Fruit fly (Drosophila melanogaster): ENCODE results near the gene CG32110.

CG32110 gene

DNA sequence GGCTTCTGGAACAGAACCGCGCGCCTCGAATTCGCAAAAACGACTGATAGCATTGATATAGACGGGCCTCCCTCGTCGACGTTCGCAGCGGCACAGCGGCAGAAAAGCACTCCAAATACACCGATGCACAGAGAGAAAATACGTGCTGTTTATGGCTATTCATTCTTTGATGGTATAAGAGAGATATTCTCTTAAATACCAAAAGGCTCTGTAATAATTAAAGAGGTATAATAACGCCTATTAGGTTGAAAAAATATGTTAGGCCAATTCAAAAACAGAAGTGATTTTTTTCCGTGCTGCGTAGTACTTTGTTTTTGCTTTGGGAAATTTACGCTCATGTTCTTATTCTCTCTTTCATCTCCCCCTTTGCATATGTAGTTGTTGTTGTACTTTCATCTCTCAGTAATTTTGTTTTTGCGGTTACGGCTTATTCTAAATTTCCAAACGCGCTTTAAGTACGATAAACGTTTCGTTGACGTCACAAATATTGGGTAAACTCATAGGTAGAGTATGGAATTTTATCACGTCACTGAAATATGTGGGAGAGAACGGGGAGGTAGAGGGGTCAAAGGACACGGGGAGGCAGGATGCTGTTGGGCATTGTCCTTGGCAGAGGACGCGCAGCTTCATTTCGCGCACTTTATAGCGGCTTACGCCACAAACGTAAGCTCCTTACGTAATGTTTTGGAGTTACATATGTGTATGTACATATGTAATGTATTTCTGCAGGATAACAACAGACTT, 34.7 kb downstream of the CG32110 start, which contains the start of gene nebu (continued):
- TF ChIP-seq shn (GFP tag; optimal IDR thresholded peaks at IDR 0.05), result peak; percentile 93
- TF ChIP-seq zf30C (GFP tag; optimal IDR thresholded peaks at IDR 0.05), result peak; percentile 89
- peak; percentile 97 for TF ChIP-seq ind (GFP tag; optimal IDR thresholded peaks at IDR 0.05)
- peak; percentile 84 for TF ChIP-seq wor (GFP tag; IDR thresholded peaks at IDR 0.05)
- no peak; the same call in 1 of the 3 replicates for TF ChIP-seq CG11560 (tag; IDR thresholded peaks at IDR 0.05)
- TF ChIP-seq CG14050 (GFP tag; IDR thresholded peaks at IDR 0.05), result peak; percentile 94
- peak; percentile 96 for TF ChIP-seq CG12744 (GFP tag; optimal IDR thresholded peaks at IDR 0.05)
- TF ChIP-seq CG33557 (GFP tag; optimal IDR thresholded peaks at IDR 0.05), result peak; percentile 47
- TF ChIP-seq croc (GFP tag; conservative IDR thresholded peaks at IDR 0.05), result peak; percentile 80
- TF ChIP-seq Ptx1 (GFP tag; IDR thresholded peaks at IDR 0.05), result peak; percentile 97
- TF ChIP-seq chif (GFP tag; optimal IDR thresholded peaks at IDR 0.05), result peak; percentile 92 to 95
- peak; percentile 94 for TF ChIP-seq Taf1 (GFP tag; IDR thresholded peaks at IDR 0.05)
- no peak for TF ChIP-seq CG7745 (tag; optimal IDR thresholded peaks at IDR 0.05)
- TF ChIP-seq CG6689 (GFP tag; IDR thresholded peaks at IDR 0.05), result peak; percentile 94; the same call in 1 of the 2 replicates

- TF ChIP-seq Sry-δ (GFP tag; optimal IDR thresholded peaks at IDR 0.05), result peak; percentile 89
- TF ChIP-seq Doc3 (GFP tag; IDR thresholded peaks at IDR 0.05; ENCODE audit: partially characterized antibody), result peak; percentile 44; the same call in 2 of the 3 replicates
- peak; percentile 7 for TF ChIP-seq Fer1 (GFP tag; optimal IDR thresholded peaks at IDR 0.05)
- TF ChIP-seq Atf3 (GFP tag; optimal IDR thresholded peaks at IDR 0.05), result peak; percentile 16
- TF ChIP-seq fd102C (GFP tag; optimal IDR thresholded peaks at IDR 0.05), result no peak
- peak; percentile 19 for TF ChIP-seq scrt (GFP tag; optimal IDR thresholded peaks at IDR 0.05)
- no peak for TF ChIP-seq CG7987 (GFP tag; optimal IDR thresholded peaks at IDR 0.05)
- no peak for TF ChIP-seq CG2875 (GFP tag; optimal IDR thresholded peaks at IDR 0.05)
- TF ChIP-seq Ets97D (GFP tag; optimal IDR thresholded peaks at IDR 0.05), result peak; percentile 77
- TF ChIP-seq kah (GFP tag; optimal IDR thresholded peaks at IDR 0.05), result peak; percentile 88
- peak; percentile 25 for TF ChIP-seq mirr (GFP tag; optimal IDR thresholded peaks at IDR 0.05)
- peak; percentile 72 for TF ChIP-seq BEAF-32 (GFP tag; optimal IDR thresholded peaks at IDR 0.05)
- no peak for TF ChIP-seq Neu2 (GFP tag; optimal IDR thresholded peaks at IDR 0.05; ENCODE audit: borderline replicate concordance)
- TF ChIP-seq Scr (GFP tag; IDR thresholded peaks at IDR 0.05; ENCODE audit: partially characterized antibody), result peak; percentile 61
- peak; percentile 98 for TF ChIP-seq abd-A (tag; optimal IDR thresholded peaks at IDR 0.05)
- peak; percentile 62 for TF ChIP-seq Med (GFP tag)
- peak; percentile 30; the same call in 1 of the 2 replicates for TF ChIP-seq tna (GFP tag; IDR thresholded peaks at IDR 0.05; ENCODE audit: partially characterized antibody)
- peak; percentile 30 for TF ChIP-seq Xbp1 (GFP tag; optimal IDR thresholded peaks at IDR 0.05)
- peak; percentile 87 for TF ChIP-seq sug (tag; optimal IDR thresholded peaks at IDR 0.05)
- no peak for TF ChIP-seq sisA (GFP tag; IDR thresholded peaks at IDR 0.05)
- TF ChIP-seq CG6254 (GFP tag; optimal IDR thresholded peaks at IDR 0.05), result no peak
- peak; percentile 59 for TF ChIP-seq bbx (GFP tag; IDR thresholded peaks at IDR 0.05; ENCODE audit: partially characterized antibody)
- peak; percentile 25 for TF ChIP-seq CG34376 (GFP tag; optimal IDR thresholded peaks at IDR 0.05)
- TF ChIP-seq Ets65A (GFP tag), result peak; percentile 14
- TF ChIP-seq CG30431 (GFP tag; optimal IDR thresholded peaks at IDR 0.05), result no peak
- TF ChIP-seq luna (GFP tag; optimal IDR thresholded peaks at IDR 0.05), result no peak
- TF ChIP-seq Lhr (GFP tag; optimal IDR thresholded peaks at IDR 0.05), result no peak
- peak; percentile 50; the same call in 1 of the 2 replicates for TF ChIP-seq inv (GFP tag; IDR thresholded peaks at IDR 0.05; ENCODE audit: partially characterized antibody)
- TF ChIP-seq pzg (GFP tag; optimal IDR thresholded peaks at IDR 0.05), result peak; percentile 71
- peak; percentile 1 for TF ChIP-seq CG18011 (GFP tag; optimal IDR thresholded peaks at IDR 0.05)
- peak; percentile 39; the same call in 1 of the 2 replicates for TF ChIP-seq hbn (GFP tag; IDR thresholded peaks at IDR 0.05; ENCODE audit: partially characterized antibody)
- peak; percentile 59 for TF ChIP-seq chn (GFP tag; optimal IDR thresholded peaks at IDR 0.05)
- no peak for TF ChIP-seq CG4854 (GFP tag; optimal IDR thresholded peaks at IDR 0.05)
Observed at dm6 chr3L:12849867-12850301, 41.4 kb downstream of the CG32110 start, which contains the start of the genes CG10948 and Wbp2. CG10948 (minus strand) TSS chr3L:12850117. Wbp2 (plus strand) TSS chr3L:12850165.

All from whole organism, embryonic.